Fruit fly (Drosophila melanogaster): ENCODE data around the gene Eig71Ee.
A peak's percentile ranks its signal among the peaks of the same experiment; 100 is the strongest.

Eig71Ee gene

DNA sequence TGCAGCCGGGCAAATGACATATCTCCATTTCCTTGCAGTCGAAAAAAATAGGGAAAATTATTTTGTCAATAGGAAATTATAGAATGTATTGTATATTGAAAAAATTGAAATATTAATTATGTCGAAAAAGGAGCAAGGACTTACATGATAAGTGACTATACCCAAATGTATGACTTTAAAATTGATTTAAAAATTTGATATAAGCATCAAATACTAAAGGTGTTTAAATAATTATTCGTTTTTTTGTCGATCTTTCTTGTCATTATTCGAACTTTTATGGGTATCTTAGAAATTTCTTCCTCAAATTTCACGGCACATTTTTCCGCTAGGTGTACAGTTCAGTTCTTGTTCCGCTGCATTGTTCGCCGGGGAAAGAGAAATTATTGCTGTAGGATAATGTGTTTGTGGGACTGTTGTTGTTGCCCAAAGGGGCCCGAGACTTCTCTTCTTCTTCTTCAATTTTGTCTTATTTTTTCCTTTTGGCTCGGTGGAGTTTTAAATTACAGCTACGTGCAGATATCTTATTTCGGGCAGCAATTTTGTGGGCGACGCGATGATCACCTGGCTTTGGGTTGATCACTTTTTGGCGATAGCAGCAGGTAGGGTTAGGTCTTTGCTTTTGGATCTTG lies 44.6 kb upstream of the Eig71Ee start (continued):
- TF ChIP-seq CG7745 (tag; optimal IDR thresholded peaks at IDR 0.05) = no peak
- no peak for TF ChIP-seq CG12659 (GFP tag; optimal IDR thresholded peaks at IDR 0.05)
- peak; percentile 39 for TF ChIP-seq trem (tag; optimal IDR thresholded peaks at IDR 0.05)
- TF ChIP-seq fd102C (GFP tag; optimal IDR thresholded peaks at IDR 0.05) = peak; percentile 77
- no peak for TF ChIP-seq Taf1 (GFP tag; IDR thresholded peaks at IDR 0.05)
- peak; percentile 97 for TF ChIP-seq zf30C (GFP tag; optimal IDR thresholded peaks at IDR 0.05)
- TF ChIP-seq B-H2 (GFP tag; optimal IDR thresholded peaks at IDR 0.05) = no peak
- no peak for TF ChIP-seq slbo (GFP tag; IDR thresholded peaks at IDR 0.05)
- TF ChIP-seq TFAM (GFP tag; optimal IDR thresholded peaks at IDR 0.05) = no peak
- TF ChIP-seq CG15601 (tag; optimal IDR thresholded peaks at IDR 0.05) = peak; percentile 66
- peak; percentile 25; the same call in 1 of the 2 replicates for TF ChIP-seq CG17328 (GFP tag; IDR thresholded peaks at IDR 0.05)
- no peak for TF ChIP-seq dysf (GFP tag; IDR thresholded peaks at IDR 0.05)
- no peak for TF ChIP-seq hth (optimal IDR thresholded peaks at IDR 0.05)
- peak in 1 of 3 experiments; percentile 23 for TF ChIP-seq Stat92E (GFP tag; optimal IDR thresholded peaks at IDR 0.05)
- no peak for TF ChIP-seq CG17186 (GFP tag; optimal IDR thresholded peaks at IDR 0.05)
- TF ChIP-seq CG8924 (tag; optimal IDR thresholded peaks at IDR 0.05) = peak; percentile 75
- TF ChIP-seq CG12236 (GFP tag; optimal IDR thresholded peaks at IDR 0.05) = no peak
- TF ChIP-seq CG18262 (tag; optimal IDR thresholded peaks at IDR 0.05) = peak; percentile 83
- TF ChIP-seq corto (GFP tag; optimal IDR thresholded peaks at IDR 0.05) = peak; percentile 44
- TF ChIP-seq CG31441 (GFP tag; IDR thresholded peaks at IDR 0.05) = peak; percentile 49; the same call in 1 of the 2 replicates
- TF ChIP-seq row (GFP tag; IDR thresholded peaks at IDR 0.05) = peak; percentile 62
- TF ChIP-seq gcm (GFP tag; optimal IDR thresholded peaks at IDR 0.05) = peak; percentile 56
- no peak for TF ChIP-seq CG18599 (GFP tag; optimal IDR thresholded peaks at IDR 0.05)
- TF ChIP-seq otp (GFP tag; IDR thresholded peaks at IDR 0.05) = no peak
- no peak for TF ChIP-seq Sry-β (GFP tag; optimal IDR thresholded peaks at IDR 0.05)
- TF ChIP-seq seq (GFP tag; IDR thresholded peaks at IDR 0.05) = no peak
- 0 out of 3 replicates have a peak, but pooled peaks have one; percentile 44 for TF ChIP-seq CG2199 (GFP tag; IDR thresholded peaks at IDR 0.05)
- TF ChIP-seq pan (optimal IDR thresholded peaks at IDR 0.05) = no peak
- no peak for TF ChIP-seq pan (GFP tag; optimal IDR thresholded peaks at IDR 0.05 in 1 of 2, IDR thresholded peaks at IDR 0.05 in 1 of 2)
- peak; percentile 82 for TF ChIP-seq nmo (GFP tag; optimal IDR thresholded peaks at IDR 0.05)
- peak; percentile 25 for TF ChIP-seq CG3407 (GFP tag; optimal IDR thresholded peaks at IDR 0.05)
- peak; percentile 62 for TF ChIP-seq phol (tag; optimal IDR thresholded peaks at IDR 0.05)
- peak; percentile 96 for TF ChIP-seq dmrt11E (tag; optimal IDR thresholded peaks at IDR 0.05)
- TF ChIP-seq crol (GFP tag; IDR thresholded peaks at IDR 0.05) = no peak
- no peak for TF ChIP-seq CG14965 (GFP tag; optimal IDR thresholded peaks at IDR 0.05; ENCODE audit: borderline replicate concordance)
- TF ChIP-seq Gug (GFP tag; IDR thresholded peaks at IDR 0.05) = no peak
- no peak for TF ChIP-seq ems (GFP tag; optimal IDR thresholded peaks at IDR 0.05)

DNA sequence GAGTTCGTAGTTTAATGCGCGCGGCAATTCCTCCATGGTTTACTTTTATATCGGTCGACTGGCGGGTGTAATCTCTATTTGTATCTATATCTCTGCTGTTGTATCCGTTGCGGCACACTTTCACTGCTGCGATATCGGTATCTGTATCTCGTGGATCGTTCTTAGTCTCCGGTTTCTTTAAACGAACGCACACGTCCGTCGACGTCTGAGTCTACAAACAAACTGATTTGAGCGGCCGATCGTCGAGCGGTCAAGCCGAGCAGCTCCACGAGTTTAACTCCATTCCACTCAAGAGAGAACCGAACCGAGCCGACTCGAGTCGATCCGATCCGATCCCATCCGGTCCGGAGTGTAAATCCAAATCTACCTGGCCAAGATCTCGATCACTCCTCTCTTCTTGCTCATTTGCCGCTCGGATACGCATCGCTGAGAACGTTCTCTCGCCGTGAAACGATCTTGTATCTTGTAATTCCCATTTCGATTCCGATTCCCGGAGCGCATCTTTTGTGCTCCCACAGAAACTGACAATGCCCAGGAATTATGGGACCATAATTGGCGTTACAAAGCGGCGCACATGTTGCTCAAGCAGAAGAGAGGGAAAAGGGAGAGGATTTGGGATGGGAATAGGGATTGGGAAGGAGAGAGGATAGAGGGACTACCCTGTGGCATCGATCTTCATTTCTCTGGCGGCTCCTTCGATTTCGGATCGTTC lies 44.0 kb upstream of the Eig71Ee start, which contains the start of gene comm2:
TSS of gene comm2 (minus strand) at position 225 of the 712 bp plus-strand sequence.
- TF ChIP-seq CG10366 (GFP tag; IDR thresholded peaks at IDR 0.05) = no peak
- TF ChIP-seq CG30431 (GFP tag; optimal IDR thresholded peaks at IDR 0.05) = no peak
- peak; percentile 88 for TF ChIP-seq chm (GFP tag; IDR thresholded peaks at IDR 0.05)
- TF ChIP-seq CG6791 (GFP tag; IDR thresholded peaks at IDR 0.05; ENCODE audit: partially characterized antibody) = peak; percentile 60; the same call in 2 of the 3 replicates
- TF ChIP-seq D19A (tag; optimal IDR thresholded peaks at IDR 0.05) = peak; percentile 8
- no peak for TF ChIP-seq Ravus (GFP tag; IDR thresholded peaks at IDR 0.05)
- peak; percentile 76 for TF ChIP-seq CG2199 (GFP tag; IDR thresholded peaks at IDR 0.05)
- TF ChIP-seq aop (GFP tag; IDR thresholded peaks at IDR 0.05) = peak; percentile 19; the same call in 1 of the 2 replicates
- TF ChIP-seq CG4404 (GFP tag; IDR thresholded peaks at IDR 0.05) = no peak
- peak; percentile 13; the same call in 1 of the 2 replicates for TF ChIP-seq crol (GFP tag; IDR thresholded peaks at IDR 0.05)
- no peak for TF ChIP-seq Hand (GFP tag; optimal IDR thresholded peaks at IDR 0.05)
- TF ChIP-seq lbe (GFP tag; optimal IDR thresholded peaks at IDR 0.05) = peak; percentile 20
- peak; percentile 60; the same call in 1 of the 2 replicates for TF ChIP-seq CG42726 (GFP tag; IDR thresholded peaks at IDR 0.05; ENCODE audit: partially characterized antibody)
- TF ChIP-seq Hr51 (GFP tag; optimal IDR thresholded peaks at IDR 0.05) = no peak
- peak; percentile 73 for TF ChIP-seq HLHmδ (GFP tag; optimal IDR thresholded peaks at IDR 0.05)
